Fruit fly (Drosophila melanogaster): ENCODE data around the gene CG10413.

DNA sequence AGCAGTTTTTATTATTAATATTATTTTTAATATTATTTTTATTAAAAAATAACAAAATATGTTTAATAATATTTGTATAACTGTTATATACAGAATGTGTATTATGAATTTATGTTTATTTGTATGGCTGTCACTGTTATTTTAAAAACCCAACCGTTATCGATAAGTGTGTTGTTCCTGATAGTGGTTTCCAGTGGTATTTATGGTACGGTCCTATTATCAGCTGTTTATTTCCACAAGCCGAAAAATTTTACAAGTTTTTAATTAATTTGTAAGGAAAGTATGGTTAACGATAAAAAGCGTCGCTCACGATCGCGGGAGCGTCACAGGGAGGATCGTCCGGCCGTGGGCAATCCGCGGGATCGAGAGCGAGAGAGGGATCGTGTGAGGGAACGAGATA lies 1.6 kb upstream of the CG10413 start, which contains the start of gene CG10333:
- no peak for TF ChIP-seq CG7045 (GFP tag; optimal IDR thresholded peaks at IDR 0.05)
- no peak for TF ChIP-seq kay (GFP tag; ENCODE audit: borderline replicate concordance)
- TF ChIP-seq CG11617 (GFP tag; optimal IDR thresholded peaks at IDR 0.05), result no peak
- no peak for TF ChIP-seq Mnt (GFP tag; optimal IDR thresholded peaks at IDR 0.05)
- no peak for TF ChIP-seq toe (GFP tag; optimal IDR thresholded peaks at IDR 0.05)
- TF ChIP-seq ovo (GFP tag; optimal IDR thresholded peaks at IDR 0.05), result no peak
- no peak for TF ChIP-seq CG7101 (tag; optimal IDR thresholded peaks at IDR 0.05)

All from whole organism, adult.